Fruit fly (Drosophila melanogaster): ENCODE measurements around the gene Hpd.

Gene Hpd

DNA sequence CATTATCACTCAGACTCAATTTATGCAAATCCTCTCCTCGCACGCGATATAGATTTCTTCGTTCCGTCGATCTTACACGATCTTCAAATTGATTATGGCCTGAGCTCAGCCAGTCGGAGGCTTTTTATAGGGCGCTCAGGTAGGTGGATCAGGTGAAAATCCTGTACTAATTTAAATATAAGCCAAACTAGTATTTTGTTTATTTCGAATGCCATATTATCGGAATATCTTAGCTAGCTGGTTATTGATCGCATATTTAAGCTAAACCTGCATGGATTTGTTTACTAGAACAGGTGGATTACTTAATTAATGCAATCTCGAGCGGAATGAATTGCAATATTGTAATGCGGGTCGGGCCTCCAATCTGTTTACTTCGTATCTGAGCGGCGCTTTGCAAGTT is at the start of gene Hpd:
Gene Hpd, minus strand, starts transcription at position 101 of the 400 bp plus-strand sequence.
- no peak for TF ChIP-seq CG3032 (tag; optimal IDR thresholded peaks at IDR 0.05)
- no peak for TF ChIP-seq ss (GFP tag; optimal IDR thresholded peaks at IDR 0.05)
- no peak for TF ChIP-seq Met (GFP tag; optimal IDR thresholded peaks at IDR 0.05)
- TF ChIP-seq CG6792 (GFP tag; optimal IDR thresholded peaks at IDR 0.05): no peak
- no peak for TF ChIP-seq Eip93F (GFP tag; optimal IDR thresholded peaks at IDR 0.05)
- no peak for TF ChIP-seq Gug (GFP tag; IDR thresholded peaks at IDR 0.05)
- no peak for TF ChIP-seq dac (GFP tag; optimal IDR thresholded peaks at IDR 0.05)
- no peak for TF ChIP-seq CG11762 (GFP tag; optimal IDR thresholded peaks at IDR 0.05; ENCODE audit: insufficient read depth)
- no peak for TF ChIP-seq Sox15 (GFP tag; optimal IDR thresholded peaks at IDR 0.05)
- no peak for TF ChIP-seq fkh (GFP tag; optimal IDR thresholded peaks at IDR 0.05)
- TF ChIP-seq CG6163 (GFP tag; IDR thresholded peaks at IDR 0.05): no peak
- no peak for TF ChIP-seq CG34406 (GFP tag; optimal IDR thresholded peaks at IDR 0.05)
- TF ChIP-seq Eip78C (GFP tag): no peak
- no peak for TF ChIP-seq CG32006 (GFP tag; optimal IDR thresholded peaks at IDR 0.05)
- no peak for TF ChIP-seq salr (GFP tag; optimal IDR thresholded peaks at IDR 0.05)
- no peak for TF ChIP-seq CG11902 (GFP tag; optimal IDR thresholded peaks at IDR 0.05)
- no peak for TF ChIP-seq CG10669 (GFP tag; optimal IDR thresholded peaks at IDR 0.05)
- no peak for TF ChIP-seq Blimp-1 (GFP tag; optimal IDR thresholded peaks at IDR 0.05)
- TF ChIP-seq Sox102F (GFP tag; optimal IDR thresholded peaks at IDR 0.05): no peak
- no peak for TF ChIP-seq net (GFP tag; optimal IDR thresholded peaks at IDR 0.05)

DNA sequence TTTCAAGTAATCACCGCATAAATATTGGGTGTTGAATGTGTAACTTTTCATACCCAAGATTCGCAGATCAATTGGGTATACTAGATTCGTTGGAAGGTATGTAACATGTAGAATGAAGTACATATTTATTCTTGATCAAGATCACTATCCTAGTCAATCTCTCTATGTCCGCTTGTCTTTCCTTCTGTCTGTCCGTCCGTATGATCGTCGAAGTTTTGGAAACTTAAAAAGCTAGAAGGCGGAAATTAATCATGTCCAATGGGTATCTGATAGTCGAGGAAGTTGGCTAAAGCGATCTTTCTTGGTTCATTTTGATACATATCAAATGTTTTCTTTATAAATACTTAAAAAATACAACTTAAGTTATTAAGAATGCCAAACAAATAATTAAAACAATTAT is 48.0 kb upstream of the Hpd start:
- TF ChIP-seq dsx (GFP tag; optimal IDR thresholded peaks at IDR 0.05; ENCODE audit: poor library complexity, severe bottlenecking) (no peak), CG1621 (tag; optimal IDR thresholded peaks at IDR 0.05) (no peak), lz (GFP tag; optimal IDR thresholded peaks at IDR 0.05) (peak; percentile 0), esn (GFP tag; optimal IDR thresholded peaks at IDR 0.05) (peak; percentile 2)

DNA sequence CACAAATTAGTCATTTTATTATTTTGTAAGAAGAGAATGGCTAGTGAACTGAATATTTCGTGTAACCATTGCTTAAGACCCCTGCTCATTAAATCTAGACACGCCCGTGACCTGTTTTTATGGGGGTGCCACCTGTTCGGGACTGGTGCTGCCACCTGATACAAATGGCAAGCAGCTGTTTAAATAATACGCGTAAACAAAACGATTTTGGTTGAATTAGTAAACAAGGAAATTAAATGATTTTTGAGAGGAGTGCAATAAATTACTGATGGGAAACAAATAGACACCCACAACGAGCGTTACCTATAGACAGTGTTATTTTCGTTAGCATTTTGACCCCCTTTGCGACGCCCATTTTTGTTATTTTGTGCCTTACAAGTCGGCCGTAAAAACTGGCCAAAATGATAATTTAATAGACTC is 35.1 kb upstream of the Hpd start:
- no peak for TF ChIP-seq CG8119 (GFP tag; IDR thresholded peaks at IDR 0.05)
- peak; percentile 74 for TF ChIP-seq CG16779 (tag; optimal IDR thresholded peaks at IDR 0.05)
- TF ChIP-seq CG10669 (GFP tag; optimal IDR thresholded peaks at IDR 0.05): peak; percentile 78
- peak; percentile 80 for TF ChIP-seq Eip75B (GFP tag; optimal IDR thresholded peaks at IDR 0.05)
- peak; percentile 87 for TF ChIP-seq Smox (GFP tag; optimal IDR thresholded peaks at IDR 0.05)
- peak; percentile 60 for TF ChIP-seq spab (GFP tag; optimal IDR thresholded peaks at IDR 0.05)
- TF ChIP-seq CG9139 (GFP tag; optimal IDR thresholded peaks at IDR 0.05): peak; percentile 28
- TF ChIP-seq cyc (GFP tag; optimal IDR thresholded peaks at IDR 0.05): peak; percentile 91
- peak; percentile 77 for TF ChIP-seq dsx (GFP tag; optimal IDR thresholded peaks at IDR 0.05; ENCODE audit: poor library complexity, severe bottlenecking)
- TF ChIP-seq Hr39 (GFP tag; optimal IDR thresholded peaks at IDR 0.05): peak; percentile 86
- TF ChIP-seq CG10631 (GFP tag; optimal IDR thresholded peaks at IDR 0.05): peak; percentile 88
- TF ChIP-seq CG11294 (GFP tag; IDR thresholded peaks at IDR 0.05): no peak
- peak; percentile 89 for TF ChIP-seq Hr4 (GFP tag; optimal IDR thresholded peaks at IDR 0.05)
- TF ChIP-seq fd59A (GFP tag; optimal IDR thresholded peaks at IDR 0.05): peak; percentile 56
- TF ChIP-seq CG8319 (GFP tag; optimal IDR thresholded peaks at IDR 0.05): peak; percentile 75
- TF ChIP-seq Met (GFP tag; optimal IDR thresholded peaks at IDR 0.05): peak; percentile 84
- peak; percentile 88 for TF ChIP-seq achi (GFP tag; optimal IDR thresholded peaks at IDR 0.05)
- TF ChIP-seq CG31627 (GFP tag; optimal IDR thresholded peaks at IDR 0.05): peak; percentile 88
- peak; percentile 86 for TF ChIP-seq OdsH (GFP tag; optimal IDR thresholded peaks at IDR 0.05)
- peak; percentile 65 for TF ChIP-seq dac (GFP tag; optimal IDR thresholded peaks at IDR 0.05)
- TF ChIP-seq pdm3 (GFP tag; optimal IDR thresholded peaks at IDR 0.05): peak; percentile 88
- TF ChIP-seq CG32006 (GFP tag; optimal IDR thresholded peaks at IDR 0.05): peak; percentile 89
- TF ChIP-seq Lpt (GFP tag; optimal IDR thresholded peaks at IDR 0.05): peak; percentile 86
- TF ChIP-seq CG7368 (GFP tag; optimal IDR thresholded peaks at IDR 0.05): peak; percentile 87
- TF ChIP-seq CG15336 (GFP tag; IDR thresholded peaks at IDR 0.05): no peak
- TF ChIP-seq CG11902 (GFP tag; optimal IDR thresholded peaks at IDR 0.05): peak; percentile 72
- TF ChIP-seq CG6792 (GFP tag; optimal IDR thresholded peaks at IDR 0.05): peak; percentile 85
- TF ChIP-seq lz (GFP tag; optimal IDR thresholded peaks at IDR 0.05): peak; percentile 85
- TF ChIP-seq acj6 (GFP tag; optimal IDR thresholded peaks at IDR 0.05): peak; percentile 83
- TF ChIP-seq Hr38 (GFP tag; optimal IDR thresholded peaks at IDR 0.05): peak; percentile 54
- peak; percentile 93 for TF ChIP-seq CG3919 (GFP tag; optimal IDR thresholded peaks at IDR 0.05)
- peak; percentile 87 for TF ChIP-seq Sox102F (GFP tag; optimal IDR thresholded peaks at IDR 0.05)
- peak; percentile 74 for TF ChIP-seq vri (GFP tag; optimal IDR thresholded peaks at IDR 0.05)

Measured in whole organism, prepupa.